Fruit fly (Drosophila melanogaster) whole organism, embryonic: ENCODE data around the gene Pfas.

Source experiments
- Asciz ChIP-seq: fragments of 200-800 bp; sonication (Bioruptor generic); optimal IDR thresholded peaks from 2 replicates; lab custom pipeline; 2017; ENCODE audit warnings: missing biosample characterization, mild to moderate bottlenecking, missing genetic modification characterization, missing genetic modification reagents
- CG10543 ChIP-seq: fragments of 200-800 bp; sonication (Bioruptor generic); optimal IDR thresholded peaks from 3 replicates; lab custom pipeline; 2017; ENCODE audit warnings: missing biosample characterization, mild to moderate bottlenecking, missing genetic modification characterization, moderate library complexity
- CG10979 ChIP-seq: fragments of 200-800 bp; sonication (Bioruptor generic); optimal IDR thresholded peaks from 2 replicates; lab custom pipeline; 2018; ENCODE audit warnings: missing biosample characterization, mild to moderate bottlenecking, missing genetic modification characterization, moderate library complexity
- CG12104 ChIP-seq: fragments of 200-800 bp; sonication (Bioruptor generic); optimal IDR thresholded peaks from 3 replicates; lab custom pipeline; 2016; ENCODE audit warnings: missing biosample characterization, missing genetic modification characterization
- CG18476 ChIP-seq: fragments of 200-800 bp; sonication (Bioruptor generic); optimal IDR thresholded peaks from 2 replicates; lab custom pipeline; 2016; ENCODE audit warnings: missing biosample characterization, mild to moderate bottlenecking, missing genetic modification characterization
- CG30020 ChIP-seq: fragments of 200-800 bp; optimal IDR thresholded peaks from 2 replicates; lab custom pipeline; 2019; ENCODE audit warnings: missing biosample characterization, mild to moderate bottlenecking, missing genetic modification characterization, moderate library complexity
- CG4328 ChIP-seq: fragments of 200-800 bp; sonication (Bioruptor generic); optimal IDR thresholded peaks from 3 replicates; lab custom pipeline; 2017; ENCODE audit warnings: missing biosample characterization, missing genetic modification reagents, missing genetic modification characterization
- CG4617 ChIP-seq: fragments of 200-800 bp; sonication (Bioruptor generic); optimal IDR thresholded peaks from 3 replicates; lab custom pipeline; 2016; ENCODE audit warnings: missing biosample characterization, missing genetic modification characterization, borderline replicate concordance
- CG6791 ChIP-seq: fragments of 200-800 bp; sonication (Bioruptor generic); IDR thresholded peaks from 3 replicates; pipeline ENCODE4 v1.3.6; 2022; ENCODE audit warnings: missing biosample characterization, missing genetic modification characterization; ENCODE audit not compliant: partially characterized antibody
- CG7372 ChIP-seq: fragments of 200-800 bp; sonication (Bioruptor generic); IDR thresholded peaks from 2 replicates; pipeline ENCODE4 v1.3.6; 2022; ENCODE audit warnings: missing biosample characterization, missing genetic modification characterization
- CG7987 ChIP-seq: fragments of 200-800 bp; sonication (Bioruptor generic); optimal IDR thresholded peaks from 2 replicates; lab custom pipeline; 2018; ENCODE audit warnings: missing biosample characterization, mild to moderate bottlenecking, missing genetic modification characterization, moderate library complexity
- CG8388 ChIP-seq: fragments of 200-800 bp; sonication (Bioruptor generic); optimal IDR thresholded peaks from 2 replicates; lab custom pipeline; 2019; ENCODE audit warnings: missing biosample characterization, mild to moderate bottlenecking, missing genetic modification characterization, moderate library complexity
- CG8944 ChIP-seq: fragments of 200-800 bp; sonication (Bioruptor generic); optimal IDR thresholded peaks from 3 replicates; lab custom pipeline; 2016; ENCODE audit warnings: missing biosample characterization, missing genetic modification characterization
- D ChIP-seq, 2 experiments: fragments of 200-800 bp in 1 of 2; fragments of >200 bp in 1 of 2; sonication (Bioruptor generic) in 1 of 2; optimal IDR thresholded peaks; 2 replicates in 1 of 2; 3 replicates in 1 of 2; lab custom pipeline; 2017; ENCODE audit warnings: mild to moderate bottlenecking in 1 of 2, missing biosample characterization in 1 of 2, missing genetic modification characterization in 1 of 2, missing genetic modification reagents in 1 of 2
- Dip3 ChIP-seq: fragments of 200-800 bp; sonication (Bioruptor generic); optimal IDR thresholded peaks from 3 replicates; lab custom pipeline; 2016; ENCODE audit warnings: missing biosample characterization, missing genetic modification characterization
- Dll ChIP-seq: fragments of 200-800 bp; sonication (Bioruptor generic); IDR thresholded peaks from 4 replicates; pipeline ENCODE4 v1.3.6; 2022; ENCODE audit warnings: missing biosample characterization, missing genetic modification characterization; ENCODE audit not compliant: partially characterized antibody
- Doc3 ChIP-seq: fragments of 200-800 bp; sonication (Bioruptor generic); IDR thresholded peaks from 3 replicates; pipeline ENCODE4 v1.3.6; 2022; ENCODE audit warnings: missing biosample characterization, missing genetic modification characterization; ENCODE audit not compliant: partially characterized antibody
- Dp ChIP-seq: fragments of 200-800 bp; sonication (Bioruptor generic); optimal IDR thresholded peaks from 2 replicates; lab custom pipeline; 2018; ENCODE audit warnings: missing biosample characterization, mild to moderate bottlenecking, missing genetic modification characterization, moderate library complexity
- Elba2 ChIP-seq: fragments of 200-800 bp; sonication (Bioruptor generic); optimal IDR thresholded peaks from 3 replicates; lab custom pipeline; 2016; ENCODE audit warnings: missing biosample characterization, missing genetic modification characterization
- Fer1 ChIP-seq: fragments of 200-800 bp; sonication (Bioruptor generic); optimal IDR thresholded peaks from 2 replicates; lab custom pipeline; 2017; ENCODE audit warnings: missing biosample characterization, mild to moderate bottlenecking, missing genetic modification characterization
- GATAe ChIP-seq: fragments of 200-800 bp; sonication (Bioruptor generic); conservative IDR thresholded peaks from 2 replicates; pipeline ENCODE4 v1.3.6; 2022; ENCODE audit warnings: missing biosample characterization, missing genetic modification characterization
- H15 ChIP-seq: fragments of 200-800 bp; sonication (Bioruptor generic); IDR thresholded peaks from 3 replicates; pipeline ENCODE4 v1.3.6; 2022; ENCODE audit warnings: missing biosample characterization, missing genetic modification characterization
- MBD-R2 ChIP-seq: fragments of 200-800 bp; sonication (Bioruptor generic); IDR thresholded peaks from 2 replicates; pipeline ENCODE4 v1.3.6; 2022; ENCODE audit warnings: missing biosample characterization, missing genetic modification characterization
- MESR4 ChIP-seq: fragments of 200-800 bp; sonication (Bioruptor generic); optimal IDR thresholded peaks from 2 replicates; lab custom pipeline; 2018; ENCODE audit warnings: missing biosample characterization, mild to moderate bottlenecking, missing genetic modification characterization, moderate library complexity
- Med ChIP-seq: fragments of 200-800 bp; sonication (Bioruptor generic); peaks from one replicate; lab custom pipeline; 2016; ENCODE audit warnings: missing biosample characterization, missing genetic modification characterization, mild to moderate bottlenecking, inconsistent platforms, moderate library complexity
- Rfx ChIP-seq: fragments of 200-800 bp; sonication (Bioruptor generic); IDR thresholded peaks from 2 replicates; pipeline ENCODE4 v1.3.6; 2022; ENCODE audit warnings: missing biosample characterization, missing genetic modification characterization
- Xbp1 ChIP-seq: fragments of 200-800 bp; sonication (Bioruptor generic); optimal IDR thresholded peaks from 3 replicates; lab custom pipeline; 2016; ENCODE audit warnings: missing biosample characterization, mild to moderate bottlenecking, missing genetic modification characterization
- aop ChIP-seq: fragments of 200-800 bp; sonication (Bioruptor generic); IDR thresholded peaks from 2 replicates; pipeline ENCODE4 v1.3.6; 2022; ENCODE audit warnings: missing biosample characterization, missing genetic modification characterization
- ash1 ChIP-seq: fragments of 200-800 bp; sonication (Bioruptor generic); optimal IDR thresholded peaks from 2 replicates; lab custom pipeline; 2018; ENCODE audit warnings: missing biosample characterization, mild to moderate bottlenecking, missing genetic modification characterization
- az2 ChIP-seq: fragments of 200-800 bp; sonication (Bioruptor generic); optimal IDR thresholded peaks from 3 replicates; lab custom pipeline; 2016; ENCODE audit warnings: missing biosample characterization, missing genetic modification characterization
- chinmo ChIP-seq: fragments of 200-800 bp; sonication (Bioruptor generic); IDR thresholded peaks from 4 replicates; pipeline ENCODE4 v1.3.6; 2022; ENCODE audit warnings: missing biosample characterization, missing genetic modification characterization; ENCODE audit not compliant: partially characterized antibody
- crp ChIP-seq, 2 experiments: fragments of 200-800 bp; sonication (Bioruptor generic); optimal IDR thresholded peaks; 2 replicates in 1 of 2; 3 replicates in 1 of 2; lab custom pipeline; 2017; ENCODE audit warnings: missing biosample characterization in 2 of 2, missing genetic modification characterization in 2 of 2, mild to moderate bottlenecking in 1 of 2, moderate library complexity in 1 of 2
- eve ChIP-seq, 2 experiments: fragments of >200 bp; optimal IDR thresholded peaks; 2 replicates each; lab custom pipeline; 2017; ENCODE audit warnings: missing biosample characterization in 2 of 2, missing genetic modification characterization in 2 of 2
- fd102C ChIP-seq: fragments of 200-800 bp; sonication (Bioruptor generic); optimal IDR thresholded peaks from 2 replicates; lab custom pipeline; 2018; ENCODE audit warnings: missing biosample characterization, mild to moderate bottlenecking, missing genetic modification characterization, moderate library complexity
- gcm2 ChIP-seq: fragments of 200-800 bp; sonication (Bioruptor generic); optimal IDR thresholded peaks from 2 replicates; lab custom pipeline; 2016; ENCODE audit warnings: missing biosample characterization, missing genetic modification characterization
- h ChIP-seq: fragments of >200 bp; optimal IDR thresholded peaks from 2 replicates; lab custom pipeline; 2017
- kah ChIP-seq: fragments of 200-800 bp; sonication (Bioruptor generic); optimal IDR thresholded peaks from 2 replicates; lab custom pipeline; 2018; ENCODE audit warnings: missing biosample characterization, mild to moderate bottlenecking, missing genetic modification characterization
- knrl ChIP-seq: fragments of 200-800 bp; sonication (Bioruptor generic); IDR thresholded peaks from 3 replicates; pipeline ENCODE4 v1.3.6; 2022; ENCODE audit warnings: missing biosample characterization, missing genetic modification characterization; ENCODE audit not compliant: partially characterized antibody
- lov ChIP-seq, 2 experiments: fragments of 200-800 bp in 1 of 2; fragments of >200 bp in 1 of 2; sonication (Bioruptor generic) in 1 of 2; IDR thresholded peaks in 1 of 2; optimal IDR thresholded peaks in 1 of 2; 2 replicates in 1 of 2; 3 replicates in 1 of 2; pipeline versions ENCODE4 v1.3.6 to Lab custom; 2017 to 2022; ENCODE audit warnings: missing biosample characterization in 1 of 2, missing genetic modification characterization in 1 of 2
- nerfin-2 ChIP-seq: fragments of 200-800 bp; sonication (Bioruptor generic); IDR thresholded peaks from 2 replicates; pipeline ENCODE4 v1.3.6; 2022; ENCODE audit warnings: missing biosample characterization, missing genetic modification characterization; ENCODE audit not compliant: partially characterized antibody
- onecut ChIP-seq: fragments of 200-800 bp; sonication (Bioruptor generic); IDR thresholded peaks from 2 replicates; pipeline ENCODE4 v1.3.6; 2022; ENCODE audit warnings: missing biosample characterization, missing genetic modification characterization
- repo ChIP-seq: fragments of 200-800 bp; sonication (Bioruptor generic); optimal IDR thresholded peaks from 2 replicates; lab custom pipeline; 2016; ENCODE audit warnings: missing biosample characterization, missing genetic modification characterization
- row ChIP-seq: fragments of 200-800 bp; sonication (Bioruptor generic); IDR thresholded peaks from 3 replicates; pipeline ENCODE4 v1.3.6; 2022; ENCODE audit warnings: missing biosample characterization, missing genetic modification characterization
- seq ChIP-seq: fragments of 200-800 bp; sonication (Bioruptor generic); IDR thresholded peaks from 2 replicates; pipeline ENCODE4 v1.3.6; 2022; ENCODE audit warnings: missing biosample characterization, missing genetic modification characterization
- slbo ChIP-seq: fragments of 200-800 bp; sonication (Bioruptor generic); IDR thresholded peaks from 2 replicates; pipeline ENCODE4 v1.3.6; 2022; ENCODE audit warnings: missing biosample characterization, missing genetic modification characterization
- slp2 ChIP-seq: fragments of 200-800 bp; sonication (Bioruptor generic); optimal IDR thresholded peaks from 2 replicates; lab custom pipeline; 2016; ENCODE audit warnings: missing biosample characterization, missing genetic modification characterization
- ssp ChIP-seq: fragments of 200-800 bp; sonication (Bioruptor generic); IDR thresholded peaks from 2 replicates; pipeline ENCODE4 v1.3.6; 2022; ENCODE audit warnings: missing biosample characterization, missing genetic modification characterization
- tx ChIP-seq: fragments of 200-800 bp; sonication (Bioruptor generic); optimal IDR thresholded peaks from 2 replicates; lab custom pipeline; 2016; ENCODE audit warnings: missing biosample characterization, missing genetic modification characterization
- zfh1 ChIP-seq: fragments of 200-800 bp; sonication (Bioruptor generic); IDR thresholded peaks from 3 replicates; pipeline ENCODE4 v1.3.6; 2022; ENCODE audit warnings: missing biosample characterization, missing genetic modification characterization

The Pfas gene

dm6 chr2L:6000065-6000464 is 45.8 kb downstream of the Pfas start, which contains the start of gene Tsp26A (continued):
- no peak for TF ChIP-seq CG7372
- no peak for TF ChIP-seq aop (GFP tag; lab: Robert Waterston, UW)
- no peak for TF ChIP-seq CG12104 (GFP tag; lab: Kevin White, UChicago)
- TF ChIP-seq fd102C (GFP tag; lab: Kevin White, UChicago), result no peak
- TF ChIP-seq Dp (GFP tag; lab: Kevin White, UChicago), result peak; percentile 47
- no peak for TF ChIP-seq ash1
- peak; percentile 62 for TF ChIP-seq Med
- peak; percentile 78 for TF ChIP-seq MESR4 (GFP tag; lab: Kevin White, UChicago)
- TF ChIP-seq nerfin-2 (GFP tag; lab: Robert Waterston, UW), result no peak
- no peak for TF ChIP-seq CG8388 (GFP tag; lab: Kevin White, UChicago)
- 0 out of 3 replicates have a peak, but pooled peaks have one; percentile 35 for TF ChIP-seq CG6791 (GFP tag; lab: Robert Waterston, UW)
- TF ChIP-seq CG4617, result peak; percentile 61
- peak; percentile 27; the same call in 1 of the 3 replicates for TF ChIP-seq zfh1 (GFP tag; lab: Robert Waterston, UW)
- TF ChIP-seq Asciz (GFP tag; lab: Kevin White, UChicago), result no peak
- TF ChIP-seq Rfx (GFP tag; lab: Robert Waterston, UW), result peak; percentile 23; the same call in 1 of the 2 replicates
- no peak for TF ChIP-seq onecut (GFP tag; lab: Robert Waterston, UW)
- no peak for TF ChIP-seq Dll (GFP tag; lab: Robert Waterston, UW)
- no peak for TF ChIP-seq CG7987 (GFP tag; lab: Kevin White, UChicago)
- TF ChIP-seq CG18476 (GFP tag; lab: Kevin White, UChicago), result no peak
- TF ChIP-seq CG10979 (tag; lab: Kevin White, UChicago), result no peak
- 0 out of 3 replicates have a peak, but pooled peaks have one; percentile 23 for TF ChIP-seq row (GFP tag; lab: Robert Waterston, UW)
- no peak for TF ChIP-seq kah
- TF ChIP-seq seq, result no peak

- peak; percentile 48 for TF ChIP-seq Fer1 (GFP tag; lab: Kevin White, UChicago)
- TF ChIP-seq az2 (GFP tag; lab: Kevin White, UChicago), result no peak
- no peak for TF ChIP-seq eve (GFP tag; optimal IDR thresholded peaks at IDR 0.05; lab: Kevin White, UChicago)
- peak; percentile 44 for TF ChIP-seq Dip3
- peak; percentile 1 for TF ChIP-seq repo
- TF ChIP-seq CG30020 (tag; lab: Kevin White, UChicago), result peak; percentile 1
- TF ChIP-seq crp (GFP tag; optimal IDR thresholded peaks at IDR 0.05; lab: Kevin White, UChicago), result peak in 1 of 2 experiments; percentile 12
- peak; percentile 9 for TF ChIP-seq Elba2 (GFP tag; lab: Kevin White, UChicago)
- TF ChIP-seq MBD-R2 (GFP tag; lab: Robert Waterston, UW), result peak; percentile 67
- TF ChIP-seq chinmo, result 0 out of 4 replicates have a peak, but pooled peaks have one; percentile 59
- TF ChIP-seq GATAe (GFP tag; lab: Robert Waterston, UW), result peak; percentile 92
- no peak for TF ChIP-seq gcm2 (GFP tag; lab: Kevin White, UChicago)
- TF ChIP-seq slp2, result no peak
- peak; percentile 58 for TF ChIP-seq slbo
- TF ChIP-seq tx (GFP tag; lab: Kevin White, UChicago), result peak; percentile 11
- no peak for TF ChIP-seq lov (optimal IDR thresholded peaks at IDR 0.05; lab: Kevin White, UChicago)
- TF ChIP-seq lov (GFP tag; IDR thresholded peaks at IDR 0.05; lab: Robert Waterston, UW), result no peak
- no peak for TF ChIP-seq Doc3 (GFP tag; lab: Robert Waterston, UW)
- 0 out of 3 replicates have a peak, but pooled peaks have one; percentile 12 for TF ChIP-seq knrl (GFP tag; lab: Robert Waterston, UW)
- no peak for TF ChIP-seq H15 (GFP tag; lab: Robert Waterston, UW)
- TF ChIP-seq CG10543 (GFP tag; lab: Kevin White, UChicago), result peak; percentile 78
- TF ChIP-seq Xbp1, result peak; percentile 23
- peak; percentile 30; the same call in 1 of the 2 replicates for TF ChIP-seq ssp (GFP tag; lab: Robert Waterston, UW)
- peak; percentile 24 for TF ChIP-seq D (optimal IDR thresholded peaks at IDR 0.05; lab: Kevin White, UChicago)
- no peak for TF ChIP-seq D (GFP tag; optimal IDR thresholded peaks at IDR 0.05; lab: Kevin White, UChicago)
- no peak for TF ChIP-seq h
- TF ChIP-seq CG4328 (GFP tag; lab: Kevin White, UChicago), result peak; percentile 36
- peak; percentile 23 for TF ChIP-seq CG8944 (GFP tag; lab: Kevin White, UChicago)
Measured at dm6 chr2L:5999247-5999646, 46.6 kb downstream of the Pfas start, which contains the start of gene Kdm5. Kdm5 (minus strand) TSS chr2L:5999501.
